Worm (Caenorhabditis elegans): ENCODE measurements around the gene die-1.

- no peak for TF ChIP-seq ama-1 (optimal IDR thresholded peaks at IDR 0.05)
- no peak for TF ChIP-seq ets-7 (tag; optimal IDR thresholded peaks at IDR 0.05)
- TF ChIP-seq sea-1 (GFP tag; conservative IDR thresholded peaks at IDR 0.05) = no peak
- no peak for TF ChIP-seq tbx-37 (GFP tag; conservative IDR thresholded peaks at IDR 0.05)
- TF ChIP-seq flt-1 (GFP tag; IDR thresholded peaks at IDR 0.05) = no peak
- TF ChIP-seq B0310.2 (tag; optimal IDR thresholded peaks at IDR 0.05) = no peak
- no peak for TF ChIP-seq pes-1 (GFP tag; IDR thresholded peaks at IDR 0.05)
- TF ChIP-seq tra-4 (tag; optimal IDR thresholded peaks at IDR 0.05) = no peak
- TF ChIP-seq ceh-36 (tag; optimal IDR thresholded peaks at IDR 0.05) = no peak
- TF ChIP-seq ceh-13 (GFP tag; optimal IDR thresholded peaks at IDR 0.05) = no peak
- TF ChIP-seq F13C5.2 (tag; optimal IDR thresholded peaks at IDR 0.05) = no peak
- TF ChIP-seq hmbx-1 (tag; optimal IDR thresholded peaks at IDR 0.05) = no peak
- TF ChIP-seq aly-1 (tag; optimal IDR thresholded peaks at IDR 0.05) = no peak
Measured at ce11 chrII:10073986-10074385, 6.3 kb upstream of the die-1 start.

Data from whole organism, early embryonic.